Fruit fly (Drosophila melanogaster): ENCODE data around the gene CCT4.

CCT4 gene

DNA sequence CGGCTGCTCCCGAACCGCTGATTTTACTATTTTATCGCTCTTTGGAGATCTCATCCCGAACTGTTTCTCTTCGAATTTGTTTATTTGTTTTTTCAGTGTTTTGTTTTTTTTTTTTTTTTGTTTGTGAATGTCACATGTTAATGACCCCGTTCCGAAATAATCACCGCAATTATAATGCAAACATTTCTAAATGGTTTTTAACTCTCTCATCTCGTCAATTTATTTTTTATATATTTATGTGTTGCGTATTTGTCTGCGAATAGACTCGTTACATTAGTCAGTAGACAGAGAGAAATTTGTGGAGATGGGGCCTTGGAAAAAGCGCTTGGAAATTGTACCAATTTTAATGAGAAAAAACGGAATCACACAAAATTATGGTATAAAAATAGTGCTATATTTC lies 23.1 kb downstream of the CCT4 start, which contains the start of gene Nepl7:
Gene Nepl7, minus strand, starts transcription at position 101 of the 400 bp plus-strand sequence.
- no peak for TF ChIP-seq EcR (GFP tag; optimal IDR thresholded peaks at IDR 0.05)
- no peak for TF ChIP-seq Dll (optimal IDR thresholded peaks at IDR 0.05)
- TF ChIP-seq pan (optimal IDR thresholded peaks at IDR 0.05) = no peak
- TF ChIP-seq psq (optimal IDR thresholded peaks at IDR 0.05) = no peak
- TF ChIP-seq usp (GFP tag; optimal IDR thresholded peaks at IDR 0.05) = no peak
- TF ChIP-seq CG8478 (optimal IDR thresholded peaks at IDR 0.05) = no peak

DNA sequence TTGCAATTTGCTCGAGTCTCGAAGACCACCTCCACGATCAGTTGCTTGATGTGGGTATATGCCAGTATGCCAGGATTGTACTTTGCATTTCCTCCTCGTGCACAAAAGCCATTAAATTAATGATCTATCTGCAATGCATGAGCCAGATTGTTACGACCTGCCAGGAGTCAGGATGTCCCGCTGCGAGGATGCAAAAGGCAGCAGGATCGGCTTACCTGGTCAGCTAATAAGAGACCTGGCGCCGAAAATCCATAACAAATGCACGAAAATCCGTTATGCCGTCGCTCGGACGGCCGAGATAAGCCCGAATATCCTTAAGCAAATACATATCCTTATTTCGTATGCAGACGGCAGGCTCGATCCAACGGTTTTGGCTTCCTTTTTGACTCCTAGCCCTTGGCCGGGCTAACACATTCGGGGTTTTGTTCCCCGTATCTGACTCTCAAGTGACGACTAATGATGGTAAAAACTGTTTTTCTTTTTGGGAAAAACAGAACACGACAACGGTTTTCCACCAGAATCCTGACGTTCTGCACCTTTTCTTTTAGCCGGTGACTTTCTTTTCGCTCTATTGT lies 26.6 kb downstream of the CCT4 start:
- no peak for TF ChIP-seq psq (optimal IDR thresholded peaks at IDR 0.05)
- no peak for TF ChIP-seq pan (optimal IDR thresholded peaks at IDR 0.05)
- TF ChIP-seq Dll (optimal IDR thresholded peaks at IDR 0.05) = no peak
- no peak for TF ChIP-seq CG8478 (optimal IDR thresholded peaks at IDR 0.05)
- TF ChIP-seq usp (GFP tag; optimal IDR thresholded peaks at IDR 0.05) = no peak
- TF ChIP-seq EcR (GFP tag; optimal IDR thresholded peaks at IDR 0.05) = no peak

DNA sequence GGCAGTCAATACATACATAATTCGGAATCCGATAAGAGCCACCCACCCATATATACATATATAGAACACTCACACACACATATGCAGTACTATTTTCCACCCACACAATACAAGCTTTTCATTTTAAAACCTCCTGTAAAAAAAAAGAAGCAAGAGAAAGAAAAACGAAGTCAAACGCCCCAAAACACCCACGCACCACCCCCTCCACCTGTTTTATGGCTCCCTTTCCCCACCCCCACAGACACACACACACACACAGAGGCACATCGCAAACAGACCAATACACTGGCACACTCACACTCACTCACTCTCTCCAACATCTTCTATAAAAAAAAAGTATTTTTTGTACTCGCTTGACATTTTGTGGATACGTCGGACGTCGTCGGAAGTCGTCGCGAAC lies 35.4 kb downstream of the CCT4 start:
- TF ChIP-seq pan (optimal IDR thresholded peaks at IDR 0.05) (no peak), EcR (GFP tag; optimal IDR thresholded peaks at IDR 0.05) (no peak), psq (optimal IDR thresholded peaks at IDR 0.05) (no peak), usp (GFP tag; optimal IDR thresholded peaks at IDR 0.05) (no peak), Dll (optimal IDR thresholded peaks at IDR 0.05) (no peak), CG8478 (optimal IDR thresholded peaks at IDR 0.05) (no peak)

DNA sequence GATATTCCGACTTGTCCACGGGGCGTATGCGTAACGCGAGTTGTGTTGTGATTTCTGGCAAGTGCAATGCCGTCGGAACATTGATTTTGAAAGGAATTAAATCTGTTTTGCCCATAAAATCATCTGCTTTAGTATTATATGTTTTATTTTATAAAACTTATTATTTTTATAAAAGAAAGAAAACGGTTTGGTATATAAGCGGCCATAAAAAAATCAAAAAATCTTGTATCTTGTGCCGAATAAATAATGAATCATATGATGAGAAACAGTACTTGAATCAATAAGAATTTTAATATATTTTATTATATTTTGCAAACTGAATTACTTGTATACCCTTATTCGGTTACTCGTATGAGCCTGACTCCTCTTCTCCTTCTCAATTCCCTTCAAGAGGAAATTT lies 35.9 kb downstream of the CCT4 start, which contains the start of gene pdm2:
Gene pdm2, plus strand, starts transcription at position 301 of the 400 bp plus-strand sequence.
- no peak for TF ChIP-seq CG8478 (optimal IDR thresholded peaks at IDR 0.05)
- TF ChIP-seq pan (optimal IDR thresholded peaks at IDR 0.05) = no peak
- TF ChIP-seq psq (optimal IDR thresholded peaks at IDR 0.05) = no peak
- TF ChIP-seq Dll (optimal IDR thresholded peaks at IDR 0.05) = no peak
- no peak for TF ChIP-seq EcR (GFP tag; optimal IDR thresholded peaks at IDR 0.05)
- TF ChIP-seq usp (GFP tag; optimal IDR thresholded peaks at IDR 0.05) = no peak

DNA sequence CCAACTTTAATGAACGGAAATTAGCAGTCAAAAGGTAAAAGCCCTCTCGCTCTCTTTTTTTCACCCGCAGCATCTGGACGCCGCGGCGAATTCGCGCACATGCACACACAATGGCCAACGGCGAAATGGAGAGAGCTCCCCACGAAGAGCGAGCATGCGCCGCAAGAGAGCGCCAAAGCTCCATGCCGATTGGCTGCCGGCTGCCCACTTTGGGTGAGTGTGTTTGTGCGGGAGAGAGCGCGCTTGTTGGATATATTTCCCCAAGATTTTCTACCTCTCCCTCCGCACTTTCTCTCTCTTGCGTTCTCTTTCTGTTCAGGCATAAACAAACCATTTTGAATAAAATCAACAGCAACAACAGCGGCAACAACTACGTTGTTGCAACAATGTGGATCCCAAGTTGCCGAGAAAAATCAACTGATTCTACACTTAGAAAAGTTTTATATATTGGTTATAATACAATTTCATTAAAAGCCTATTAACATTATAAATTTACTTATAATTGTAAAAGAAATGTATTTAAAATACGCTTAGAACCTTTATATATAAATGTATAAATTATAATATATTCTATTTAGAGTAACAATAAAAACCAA lies 36.9 kb downstream of the CCT4 start:
- TF ChIP-seq EcR (GFP tag; optimal IDR thresholded peaks at IDR 0.05) = no peak
- no peak for TF ChIP-seq CG8478 (optimal IDR thresholded peaks at IDR 0.05)
- no peak for TF ChIP-seq usp (GFP tag; optimal IDR thresholded peaks at IDR 0.05)
- TF ChIP-seq Dll (optimal IDR thresholded peaks at IDR 0.05) = peak; percentile 89

DNA sequence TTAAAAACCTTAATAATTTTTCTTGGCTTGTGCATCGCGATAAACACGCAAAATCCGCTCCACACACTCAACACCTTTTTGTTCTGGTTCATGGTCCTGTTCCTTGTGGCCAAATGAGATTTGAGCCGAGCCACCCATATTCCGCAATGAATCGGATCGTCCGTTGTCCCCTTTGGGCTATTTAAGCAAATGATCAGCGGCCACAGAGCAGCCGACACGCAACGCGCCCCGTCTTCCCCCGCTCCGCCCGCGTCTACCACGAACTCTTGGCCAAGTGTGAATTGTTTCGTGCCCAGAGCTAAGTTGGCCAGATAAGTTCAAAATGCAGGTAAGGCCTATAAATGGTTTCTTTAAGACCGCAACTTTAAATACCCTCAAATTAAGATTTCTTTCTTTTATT lies 41.7 kb downstream of the CCT4 start:
- TF ChIP-seq EcR (GFP tag; optimal IDR thresholded peaks at IDR 0.05) = no peak
- no peak for TF ChIP-seq Dll (optimal IDR thresholded peaks at IDR 0.05)
- TF ChIP-seq pan (optimal IDR thresholded peaks at IDR 0.05) = no peak
- TF ChIP-seq CG8478 (optimal IDR thresholded peaks at IDR 0.05) = no peak
- no peak for TF ChIP-seq usp (GFP tag; optimal IDR thresholded peaks at IDR 0.05)
- no peak for TF ChIP-seq psq (optimal IDR thresholded peaks at IDR 0.05)

DNA sequence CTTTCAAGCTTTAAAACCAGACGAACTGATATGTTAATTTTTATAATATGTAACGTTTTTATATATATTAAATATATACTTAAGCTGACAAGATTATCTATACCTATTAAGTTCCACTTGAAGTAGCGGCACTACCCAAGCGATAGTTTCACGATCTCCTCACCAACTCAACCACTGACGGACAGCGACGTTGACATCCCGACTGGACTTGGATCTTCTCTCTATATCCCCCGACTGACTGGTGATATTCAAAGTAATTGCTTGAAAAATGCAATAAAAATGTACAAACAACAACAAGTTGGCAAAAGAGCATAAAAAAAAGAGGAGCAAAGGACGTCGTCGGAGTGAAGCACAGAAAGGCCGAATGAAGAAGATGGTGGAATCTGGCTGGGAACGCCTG lies 46.5 kb downstream of the CCT4 start, which contains the start of gene Ref2:
Gene Ref2, minus strand, starts transcription at position 101 of the 400 bp plus-strand sequence.
- no peak for TF ChIP-seq usp (GFP tag; optimal IDR thresholded peaks at IDR 0.05)

DNA sequence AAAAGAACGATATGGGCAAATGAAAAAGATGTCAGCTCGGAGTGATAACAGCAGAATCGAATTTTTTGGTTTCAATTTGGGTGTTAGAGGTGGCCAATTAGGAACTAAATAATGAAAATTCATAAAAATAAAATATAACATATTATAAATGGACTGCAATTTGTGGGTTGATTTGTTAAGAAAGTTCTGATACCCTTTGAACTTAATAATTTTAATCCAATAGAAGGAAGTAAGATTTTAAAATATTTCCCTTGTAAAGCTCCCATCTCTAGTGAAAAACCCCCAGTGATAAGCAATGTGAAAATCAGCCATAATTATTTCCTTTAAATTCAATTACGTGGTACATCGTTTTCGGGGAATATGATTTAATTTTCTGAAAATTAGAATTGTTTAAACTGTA lies 48.4 kb downstream of the CCT4 start:
- TF ChIP-seq EcR (GFP tag; optimal IDR thresholded peaks at IDR 0.05) (no peak), pan (optimal IDR thresholded peaks at IDR 0.05) (no peak), psq (optimal IDR thresholded peaks at IDR 0.05) (no peak)

DNA sequence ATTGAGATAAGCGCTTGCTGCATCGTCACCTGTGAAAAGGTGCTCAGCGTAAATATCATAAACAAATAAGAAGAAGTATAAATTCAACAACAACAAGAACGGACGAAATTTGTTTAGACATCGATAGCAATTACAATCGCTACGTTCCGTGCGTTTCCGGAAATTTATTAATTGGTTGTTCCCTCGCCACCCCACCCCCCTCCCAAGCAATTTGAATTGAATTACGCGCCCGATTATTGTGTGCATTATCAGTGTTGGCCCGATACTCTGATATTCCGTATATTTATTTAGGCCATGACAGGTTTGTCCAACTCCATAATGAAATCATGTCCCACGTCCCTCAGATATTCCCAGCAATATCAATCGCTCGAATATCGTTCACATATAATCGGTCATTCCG lies 51.2 kb downstream of the CCT4 start:
- TF ChIP-seq pan (optimal IDR thresholded peaks at IDR 0.05) (no peak), psq (optimal IDR thresholded peaks at IDR 0.05) (no peak), EcR (GFP tag; optimal IDR thresholded peaks at IDR 0.05) (no peak), usp (GFP tag; optimal IDR thresholded peaks at IDR 0.05) (no peak)
